Worm (Caenorhabditis elegans) whole organism, dauer: ENCODE results near the gene F29A7.8.

Experiments used
- unc-62 ChIP-seq: sonication (generic microtip); optimal IDR thresholded peaks from 2 replicates; lab custom pipeline; 2017; ENCODE audit warnings: missing biosample characterization, missing genetic modification reagents, missing genetic modification characterization

Gene F29A7.8

DNA sequence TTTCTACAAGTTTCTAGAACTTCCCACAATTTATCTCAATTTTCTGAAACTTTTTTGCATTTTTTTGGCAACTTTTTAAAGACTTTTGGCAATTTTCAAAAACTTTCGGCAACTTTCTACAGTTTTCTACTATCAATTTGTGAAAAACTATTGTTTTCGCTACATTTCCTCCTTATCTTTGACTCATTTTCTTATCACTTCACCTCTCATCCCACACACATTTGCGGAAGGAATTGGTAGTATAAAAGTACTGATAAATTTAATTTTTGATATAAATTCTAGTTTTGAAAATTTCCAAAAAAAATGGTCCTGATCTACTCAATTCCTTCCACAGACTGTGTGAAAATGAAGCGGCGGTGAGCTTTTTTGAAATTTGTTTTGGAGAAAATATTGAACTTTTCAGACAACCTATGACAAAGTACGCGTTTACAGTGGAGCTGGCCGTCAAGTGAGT lies 8.2 kb downstream of the F29A7.8 start, which contains the start of gene F29A7.4:
F29A7.4 (plus strand) TSS at position 404 of the 454 bp plus-strand sequence.
- TF ChIP-seq unc-62 (GFP tag; lab: Kevin White, UChicago): no peak

DNA sequence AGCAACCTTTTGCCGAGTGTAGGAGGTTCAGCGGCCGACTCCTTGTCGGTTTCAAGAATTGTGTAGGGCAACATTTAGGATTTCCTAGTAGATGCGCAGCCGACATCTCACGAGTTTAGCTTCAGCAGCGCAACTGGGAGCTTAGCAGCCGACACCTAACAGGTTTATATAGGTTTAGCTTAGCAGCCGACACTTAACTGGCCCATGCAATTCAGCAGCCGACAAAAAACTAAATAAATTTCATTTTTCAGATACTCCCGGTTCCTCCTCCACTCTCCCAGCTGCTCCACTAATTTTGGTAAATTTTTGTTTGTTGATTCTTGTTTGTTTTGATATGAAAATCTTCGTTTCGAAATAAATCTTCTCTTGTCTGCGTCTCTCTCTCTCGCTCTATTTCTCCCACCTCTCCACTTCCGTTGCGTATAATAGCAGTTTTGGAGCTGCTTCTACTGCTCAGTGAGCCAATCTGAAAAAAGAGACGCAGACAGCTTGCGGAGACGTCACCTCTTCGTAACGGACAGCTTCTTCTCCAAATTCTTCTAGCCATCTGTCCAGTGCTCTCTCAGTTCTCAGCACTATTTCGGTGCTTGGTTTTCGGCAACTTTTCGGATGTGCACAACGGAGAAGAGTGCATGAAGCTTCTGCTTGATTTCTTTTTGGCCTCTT lies 9.8 kb downstream of the F29A7.8 start:
- TF ChIP-seq unc-62 (GFP tag; lab: Kevin White, UChicago): no peak

DNA sequence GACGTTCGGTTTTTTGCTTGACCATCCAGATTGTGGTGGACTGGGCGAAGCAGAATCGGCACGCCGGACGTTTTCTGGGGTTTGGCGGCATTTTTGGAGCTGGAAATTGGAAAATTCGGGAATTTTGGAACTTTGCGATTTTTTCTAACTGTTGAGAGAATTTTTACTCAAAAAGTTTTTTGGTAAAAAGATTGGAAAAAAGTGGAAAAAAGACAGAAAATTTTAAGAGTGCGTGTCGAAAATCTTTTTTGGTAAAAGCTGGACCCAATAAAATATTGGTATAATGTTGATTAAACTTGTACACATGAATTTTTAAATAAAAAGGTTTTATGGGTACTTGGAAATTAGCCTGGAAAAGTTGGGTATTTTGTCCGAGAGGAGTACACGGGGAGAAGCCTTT lies 15.6 kb downstream of the F29A7.8 start, which contains the start of gene T05A8.7:
T05A8.7 (minus strand) TSS at position 101 of the 400 bp plus-strand sequence.
- TF ChIP-seq unc-62 (GFP tag; lab: Kevin White, UChicago): no peak

ce11 chrII:2741405-2741804 lies 16.4 kb downstream of the F29A7.8 start:
- no peak for TF ChIP-seq unc-62 (GFP tag; lab: Kevin White, UChicago)

ce11 chrII:2739619-2740018 lies 18.2 kb downstream of the F29A7.8 start, which contains the start of gene T05A8.6:
T05A8.6 (minus strand) TSS chrII:2739719.
- TF ChIP-seq unc-62 (GFP tag; lab: Kevin White, UChicago): no peak

DNA sequence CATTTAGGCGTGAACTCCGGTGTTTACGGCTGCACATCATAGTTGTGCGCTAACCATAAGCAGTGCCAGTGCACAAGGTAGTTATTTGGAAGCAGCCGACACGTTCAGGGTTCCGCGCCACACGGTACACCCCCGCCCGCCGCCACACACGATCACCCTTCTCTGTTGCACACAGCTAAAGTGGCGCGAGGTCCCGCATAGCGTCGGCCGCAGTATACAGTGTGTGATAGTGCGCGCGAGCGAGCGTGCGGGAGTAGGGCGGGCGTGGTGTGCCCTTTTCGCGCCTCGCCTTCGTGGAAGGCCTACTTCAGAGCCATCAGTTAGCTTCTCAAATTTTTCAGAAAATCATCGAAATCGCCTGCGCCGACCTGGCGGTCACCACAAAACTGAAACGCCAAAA lies 20.9 kb downstream of the F29A7.8 start:
- no peak for TF ChIP-seq unc-62 (GFP tag; lab: Kevin White, UChicago)

DNA sequence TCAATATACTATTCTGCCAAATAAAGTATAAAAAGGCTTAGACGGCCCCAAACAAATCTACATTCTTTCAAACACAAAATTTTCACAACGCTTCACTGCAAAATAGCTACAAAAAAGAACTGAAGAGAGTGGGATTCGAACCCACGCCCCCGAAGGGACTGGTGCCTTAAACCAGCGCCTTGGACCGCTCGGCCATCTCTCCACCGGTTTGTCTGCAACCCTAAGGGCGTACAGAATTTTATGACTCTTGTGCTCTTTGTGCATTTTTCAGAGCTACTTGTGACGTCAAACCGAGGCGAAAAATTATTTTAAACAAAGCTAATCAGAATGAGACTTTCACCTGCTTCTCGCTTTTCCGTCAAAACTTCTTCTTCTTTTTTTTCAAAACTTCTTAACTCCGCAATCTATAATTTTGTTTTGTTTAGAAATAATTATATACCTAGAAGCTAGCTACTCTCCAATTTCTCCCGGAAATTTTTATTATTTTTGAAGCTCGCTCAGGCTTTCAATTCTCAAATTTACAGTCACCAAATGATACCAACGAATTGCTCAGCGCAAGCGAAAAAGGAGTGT lies 21.6 kb downstream of the F29A7.8 start, which contains the start of gene T05A8.8:
T05A8.8 (plus strand) TSS at position 523 of the 573 bp plus-strand sequence.
- no peak for TF ChIP-seq unc-62 (GFP tag; lab: Kevin White, UChicago)

DNA sequence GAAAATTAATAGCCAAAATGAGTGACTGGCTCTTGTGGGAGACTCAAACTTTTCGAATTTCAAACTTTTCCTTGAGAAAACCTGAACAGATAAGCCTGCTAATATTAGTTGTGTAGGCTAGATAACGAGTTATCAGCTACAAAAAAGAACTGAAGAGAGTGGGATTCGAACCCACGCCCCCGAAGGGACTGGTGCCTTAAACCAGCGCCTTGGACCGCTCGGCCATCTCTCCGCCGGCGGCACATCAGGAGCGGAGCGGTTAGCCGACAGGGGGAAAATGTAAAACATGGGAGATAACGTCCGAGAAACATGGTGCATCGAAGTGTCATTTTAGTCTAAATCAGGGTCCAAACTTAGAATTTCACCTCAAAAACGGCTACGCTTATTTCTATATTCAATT lies 22.2 kb downstream of the F29A7.8 start:
- no peak for TF ChIP-seq unc-62 (GFP tag; lab: Kevin White, UChicago)

ce11 chrII:2735192-2735591 lies 22.7 kb downstream of the F29A7.8 start, which contains the start of gene wdr-31:
wdr-31 (minus strand) TSS chrII:2735292.
- no peak for TF ChIP-seq unc-62 (GFP tag; lab: Kevin White, UChicago)

DNA sequence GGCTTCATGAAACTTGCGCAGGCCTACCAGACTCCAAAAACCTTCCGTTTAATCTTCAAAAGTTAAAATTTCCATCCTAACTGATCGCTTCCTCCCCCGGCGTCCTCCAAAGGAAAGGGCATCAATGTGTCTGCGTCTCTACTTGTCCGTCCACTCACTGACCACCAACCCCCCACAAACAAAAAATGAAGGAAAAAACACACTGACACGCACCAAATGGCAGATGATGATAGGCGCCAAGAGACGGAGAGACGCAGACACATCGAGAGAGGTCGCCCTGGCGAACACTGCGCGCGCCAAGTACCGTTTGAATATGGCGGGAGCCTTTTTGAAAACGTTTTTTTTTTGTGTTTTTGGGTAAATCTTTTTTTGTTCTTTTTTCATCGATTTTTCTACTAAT lies 23.1 kb downstream of the F29A7.8 start:
- no peak for TF ChIP-seq unc-62 (GFP tag; lab: Kevin White, UChicago)

ce11 chrII:2734266-2734665 lies 23.6 kb downstream of the F29A7.8 start:
- TF ChIP-seq unc-62 (GFP tag; lab: Kevin White, UChicago): no peak

DNA sequence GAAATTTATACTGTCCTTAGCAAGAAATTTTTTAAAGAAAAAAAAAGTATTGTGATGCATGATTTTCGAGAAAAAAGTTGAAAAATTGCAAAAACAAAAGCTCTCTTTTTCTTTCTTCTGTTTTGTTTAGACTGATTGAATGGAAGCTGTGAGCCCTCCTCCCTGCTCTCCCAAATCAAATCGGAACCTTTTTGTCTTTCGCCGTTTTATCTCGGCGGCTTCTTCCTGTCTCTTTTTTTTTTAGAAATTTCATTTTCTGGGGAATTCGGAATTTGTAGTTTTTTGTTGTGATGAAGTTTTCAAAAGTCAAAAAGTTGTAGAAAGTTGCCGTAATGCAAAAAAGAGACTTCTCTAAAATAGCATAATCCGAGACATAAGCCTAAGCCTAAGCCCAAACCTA lies 27.2 kb downstream of the F29A7.8 start:
- no peak for TF ChIP-seq unc-62 (GFP tag; lab: Kevin White, UChicago)

ce11 chrII:2726774-2727173 lies 31.1 kb downstream of the F29A7.8 start:
- no peak for TF ChIP-seq unc-62 (GFP tag; lab: Kevin White, UChicago)

DNA sequence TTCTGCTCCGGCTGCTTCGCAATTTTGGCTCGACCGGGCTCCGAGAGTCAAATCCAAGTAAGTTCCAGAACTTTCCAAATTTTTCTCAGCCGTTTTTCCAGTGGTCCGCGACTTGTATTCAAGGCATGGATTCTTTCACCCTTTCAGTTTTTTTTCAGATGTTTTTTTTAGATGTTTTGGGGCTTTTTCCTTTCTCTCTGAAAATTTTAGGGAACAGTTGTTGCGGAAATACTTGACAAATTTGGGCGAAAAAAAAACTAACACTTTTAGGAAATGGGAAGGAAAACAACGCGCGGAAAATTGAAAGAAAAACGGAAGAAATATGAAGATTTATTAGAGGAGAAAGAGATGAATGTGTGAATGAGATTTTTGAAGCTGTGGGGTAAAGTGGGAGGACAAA lies 32.3 kb downstream of the F29A7.8 start, which contains the start of the genes T05A8.11 and nep-2:
T05A8.11 (minus strand) TSS at position 101 of the 400 bp plus-strand sequence.
nep-2 (minus strand) TSS at position 192 of the 400 bp plus-strand sequence.
- no peak for TF ChIP-seq unc-62 (GFP tag; lab: Kevin White, UChicago)

- no peak for TF ChIP-seq unc-62 (GFP tag; lab: Kevin White, UChicago)
These were observed 35.9 kb downstream of the F29A7.8 start for ce11 chrII:2721992-2722391.

- TF ChIP-seq unc-62 (GFP tag; lab: Kevin White, UChicago): no peak
These were observed 38.6 kb downstream of the F29A7.8 start for ce11 chrII:2719212-2719611.
